Worm (Caenorhabditis elegans): Measurements from ENCODE around the gene F58E2.3.
A peak's percentile ranks its signal among the peaks of the same experiment; 100 is the strongest.

Gene F58E2.3

DNA sequence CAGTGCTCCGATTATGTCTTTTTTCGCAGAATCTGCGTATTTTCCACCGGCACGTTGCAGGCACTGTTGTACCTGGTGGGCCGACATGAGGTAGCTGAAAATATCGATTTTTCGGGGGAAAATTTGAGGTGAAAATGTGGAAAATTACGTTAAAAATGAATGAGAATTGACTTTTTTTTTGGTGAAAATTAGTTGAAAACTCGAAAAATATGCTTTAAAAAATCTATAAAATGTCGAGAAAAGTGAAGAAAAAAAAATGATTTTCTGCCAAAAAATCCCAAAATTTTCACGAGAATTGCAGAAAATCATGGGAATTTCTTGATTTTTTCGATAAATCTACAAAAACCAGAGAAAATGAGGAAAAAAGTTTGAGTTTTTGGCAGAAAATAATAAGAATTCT lies 47.2 kb downstream of the F58E2.3 start, which contains the start of gene tsg-101:
Gene tsg-101 (minus strand): TSS at position 101 of the 400 bp plus-strand sequence.
- no peak for TF ChIP-seq zag-1 (tag; optimal IDR thresholded peaks at IDR 0.05)

ce11 chrIV:3515412-3516046 lies 48.3 kb downstream of the F58E2.3 start:
- TF ChIP-seq lin-39 (tag; optimal IDR thresholded peaks at IDR 0.05) (peak; percentile 76), snpc-4 (tag; optimal IDR thresholded peaks at IDR 0.05) (peak; percentile 58), hmg-11 (tag; optimal IDR thresholded peaks at IDR 0.05) (peak; percentile 86), nhr-43 (tag; optimal IDR thresholded peaks at IDR 0.05; ENCODE audit: poor library complexity, severe bottlenecking) (no peak), jun-1 (tag; optimal IDR thresholded peaks at IDR 0.05) (peak; percentile 75), nhr-23 (tag; optimal IDR thresholded peaks at IDR 0.05) (peak; percentile 18), ceh-82 (tag; optimal IDR thresholded peaks at IDR 0.05) (no peak), skn-1 (tag; optimal IDR thresholded peaks at IDR 0.05) (peak; percentile 44), pqm-1 (tag; optimal IDR thresholded peaks at IDR 0.05) (peak; percentile 22), egl-5 (tag; optimal IDR thresholded peaks at IDR 0.05) (peak; percentile 61), elt-3 (tag; optimal IDR thresholded peaks at IDR 0.05) (no peak), sea-2 (GFP tag; optimal IDR thresholded peaks at IDR 0.05) (no peak), elt-2 (tag; optimal IDR thresholded peaks at IDR 0.05) (peak; percentile 15), fkh-10 (GFP tag; optimal IDR thresholded peaks at IDR 0.05) (peak; percentile 18), pha-4 (tag; optimal IDR thresholded peaks at IDR 0.05) (peak; percentile 52), ceh-28 (tag; optimal IDR thresholded peaks at IDR 0.05) (peak; percentile 88), nfya-1 (tag; optimal IDR thresholded peaks at IDR 0.05; ENCODE audit: insufficient read depth) (peak; percentile 89), ama-1 (optimal IDR thresholded peaks at IDR 0.05) (peak; percentile 6), lin-15B (tag; optimal IDR thresholded peaks at IDR 0.05) (peak; percentile 39)

DNA sequence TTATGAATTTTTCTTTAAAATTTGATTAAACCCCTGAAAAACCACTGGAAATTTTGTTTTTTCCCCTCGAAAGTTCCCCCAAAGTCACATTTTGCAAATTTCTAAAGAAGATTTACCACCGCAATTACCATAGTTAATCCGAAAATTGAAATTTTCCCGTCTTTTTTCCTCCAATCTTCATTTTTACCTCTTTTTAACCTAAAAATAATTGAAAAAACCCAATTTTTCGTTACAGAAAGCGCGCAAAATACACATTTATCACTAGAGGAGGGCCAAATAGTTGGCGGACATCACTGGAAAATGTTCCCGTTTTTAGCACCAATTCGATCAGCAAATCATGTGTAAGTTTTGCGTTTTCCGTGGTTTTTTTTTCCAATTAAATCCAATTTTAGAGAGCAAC lies 49.4 kb downstream of the F58E2.3 start, which contains the start of gene unc-33:
Gene unc-33 (plus strand): TSS at position 301 of the 400 bp plus-strand sequence.
- TF ChIP-seq nhr-43 (tag; optimal IDR thresholded peaks at IDR 0.05; ENCODE audit: poor library complexity, severe bottlenecking) (no peak), mml-1 (tag; optimal IDR thresholded peaks at IDR 0.05) (no peak), ztf-4 (tag; optimal IDR thresholded peaks at IDR 0.05) (no peak), hmg-11 (tag; optimal IDR thresholded peaks at IDR 0.05) (no peak), nhr-25 (tag; optimal IDR thresholded peaks at IDR 0.05) (no peak), elt-1 (tag; optimal IDR thresholded peaks at IDR 0.05) (no peak), zag-1 (tag; optimal IDR thresholded peaks at IDR 0.05) (no peak), lin-15B (tag; optimal IDR thresholded peaks at IDR 0.05) (no peak)

DNA sequence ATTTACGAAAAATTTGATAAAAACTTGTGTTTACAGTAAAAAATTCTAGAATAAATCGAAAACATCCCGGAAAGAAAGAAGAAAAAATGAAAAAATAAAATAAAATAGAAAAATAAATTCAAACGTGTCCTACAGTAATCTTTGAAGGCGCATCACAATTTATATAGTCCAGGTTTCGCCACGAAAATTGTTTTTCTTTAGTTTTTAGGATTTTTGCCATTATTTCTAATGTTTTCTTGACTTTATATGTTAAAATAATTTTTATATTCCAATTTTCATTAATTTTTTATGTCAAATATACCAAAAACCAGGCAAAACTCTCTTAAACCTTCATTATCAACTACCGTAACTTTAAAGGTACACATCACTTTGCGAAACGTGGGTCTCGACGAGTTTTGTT lies 50.4 kb downstream of the F58E2.3 start:
- TF ChIP-seq fkh-10 (GFP tag; optimal IDR thresholded peaks at IDR 0.05) (no peak), ztf-11 (tag; optimal IDR thresholded peaks at IDR 0.05) (no peak), egl-27 (tag; optimal IDR thresholded peaks at IDR 0.05) (no peak), nhr-23 (tag; optimal IDR thresholded peaks at IDR 0.05) (no peak), unc-62 (GFP tag; optimal IDR thresholded peaks at IDR 0.05) (no peak), ZK546.5 (tag; optimal IDR thresholded peaks at IDR 0.05) (no peak)

DNA sequence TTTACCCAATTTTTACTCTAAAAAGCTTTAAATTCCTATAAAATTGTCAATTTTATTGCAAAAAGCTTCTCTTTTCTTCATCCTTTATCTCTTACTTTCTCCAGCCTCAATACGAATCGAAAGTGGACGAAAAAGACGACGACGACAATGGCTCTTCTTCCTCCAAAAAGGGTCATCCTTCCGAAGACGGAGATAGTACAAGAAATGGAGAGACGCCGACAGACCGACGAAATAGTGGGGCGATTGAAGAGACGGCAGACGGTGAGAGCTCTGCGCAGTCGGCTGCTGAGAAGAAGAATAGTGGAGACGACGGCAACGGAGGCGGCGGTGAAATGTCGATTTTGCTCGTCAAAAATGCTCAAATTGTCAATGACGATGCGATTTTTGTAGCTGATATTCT lies 52.1 kb downstream of the F58E2.3 start:
- TF ChIP-seq jun-1 (tag; optimal IDR thresholded peaks at IDR 0.05) (no peak), ceh-28 (tag; optimal IDR thresholded peaks at IDR 0.05) (peak; percentile 28), hmg-11 (tag; optimal IDR thresholded peaks at IDR 0.05) (peak; percentile 67), nhr-23 (tag; optimal IDR thresholded peaks at IDR 0.05) (peak; percentile 30), lsy-12 (tag; optimal IDR thresholded peaks at IDR 0.05) (no peak), lin-39 (tag; optimal IDR thresholded peaks at IDR 0.05) (peak; percentile 24), fkh-2 (tag; optimal IDR thresholded peaks at IDR 0.05) (no peak), lin-15B (tag; optimal IDR thresholded peaks at IDR 0.05) (peak; percentile 1), nfya-1 (tag; optimal IDR thresholded peaks at IDR 0.05; ENCODE audit: insufficient read depth) (peak; percentile 63), snpc-4 (tag; optimal IDR thresholded peaks at IDR 0.05) (peak; percentile 95), ama-1 (optimal IDR thresholded peaks at IDR 0.05) (no peak)

All from whole organism, L3 larva.